Worm (Caenorhabditis elegans) whole organism, L2 larva: ENCODE results near the gene Y32B12C.1.
"Not testable (repeated sequence)": the region's sequence is repeated elsewhere in the genome, so short reads cannot be mapped to it uniquely, and the experiment has no call there.

Experiments
- F13H6.1 ChIP-seq: sonication (generic microtip); optimal IDR thresholded peaks from 2 replicates; lab custom pipeline; 2016; ENCODE audit warnings: missing genetic modification characterization, missing compliant biosample characterization
- alr-1 ChIP-seq: fragments of 150-350 bp; optimal IDR thresholded peaks from 2 replicates; lab custom pipeline; 2014; ENCODE audit warnings: missing biosample characterization, missing genetic modification characterization
- egl-27 ChIP-seq: sonication (generic microtip); optimal IDR thresholded peaks from 3 replicates; lab custom pipeline; 2017; ENCODE audit warnings: missing biosample characterization, missing genetic modification reagents, missing genetic modification characterization
- elt-1 ChIP-seq: fragments of 150-350 bp; optimal IDR thresholded peaks from 2 replicates; lab custom pipeline; 2014; ENCODE audit warnings: missing biosample characterization, missing genetic modification characterization
- elt-3 ChIP-seq: sonication (generic microtip); optimal IDR thresholded peaks from 2 replicates; lab custom pipeline; 2017; ENCODE audit warnings: missing biosample characterization, missing genetic modification characterization
- gmeb-1 ChIP-seq: fragments of 150-350 bp; optimal IDR thresholded peaks from 2 replicates; lab custom pipeline; 2014; ENCODE audit warnings: missing biosample characterization, missing genetic modification characterization
- lin-11 ChIP-seq: fragments of 150-350 bp; sonication (generic microtip); optimal IDR thresholded peaks from 2 replicates; lab custom pipeline; 2014; ENCODE audit warnings: missing biosample characterization, missing genetic modification characterization, inconsistent platforms, mixed read lengths
- lin-13 ChIP-seq: fragments of 150-350 bp; optimal IDR thresholded peaks from 2 replicates; lab custom pipeline; 2014; ENCODE audit warnings: missing biosample characterization, missing genetic modification reagents, missing genetic modification characterization
- mdl-1 ChIP-seq, 2 experiments: fragments of 150-350 bp in 1 of 2; sonication (generic microtip) in 1 of 2; optimal IDR thresholded peaks; 2 replicates each; lab custom pipeline; 2017; ENCODE audit warnings: missing biosample characterization in 2 of 2, missing genetic modification characterization in 2 of 2
- nhr-11 ChIP-seq: fragments of 150-350 bp; optimal IDR thresholded peaks from 2 replicates; lab custom pipeline; 2014; ENCODE audit warnings: missing biosample characterization, missing genetic modification characterization
- nhr-12 ChIP-seq: fragments of 150-350 bp; optimal IDR thresholded peaks from 2 replicates; lab custom pipeline; 2014; ENCODE audit warnings: missing biosample characterization, missing genetic modification characterization
- nhr-21 ChIP-seq: fragments of 150-350 bp; optimal IDR thresholded peaks from 2 replicates; lab custom pipeline; 2014; ENCODE audit warnings: missing biosample characterization, missing genetic modification characterization
- sem-4 ChIP-seq: fragments of 150-350 bp; optimal IDR thresholded peaks from 2 replicates; lab custom pipeline; 2014; ENCODE audit warnings: missing biosample characterization, missing genetic modification reagents, missing genetic modification characterization
- skn-1 ChIP-seq: sonication (generic microtip); optimal IDR thresholded peaks from 2 replicates; lab custom pipeline; 2017; ENCODE audit warnings: missing biosample characterization, missing genetic modification characterization
- sma-3 ChIP-seq: sonication (generic microtip); optimal IDR thresholded peaks from 2 replicates; lab custom pipeline; 2016; ENCODE audit warnings: missing genetic modification reagents, missing genetic modification characterization, missing compliant biosample characterization
- ztf-1 ChIP-seq: fragments of 200-800 bp; sonication (Bioruptor generic); conservative IDR thresholded peaks from 2 replicates; pipeline ENCODE4 v1.3.6; 2022; ENCODE audit warnings: missing genetic modification characterization, missing compliant biosample characterization
- ztf-11 ChIP-seq: sonication (generic microtip); optimal IDR thresholded peaks from 2 replicates; lab custom pipeline; 2017; ENCODE audit warnings: missing biosample characterization, missing genetic modification characterization

Y32B12C.1 gene

DNA sequence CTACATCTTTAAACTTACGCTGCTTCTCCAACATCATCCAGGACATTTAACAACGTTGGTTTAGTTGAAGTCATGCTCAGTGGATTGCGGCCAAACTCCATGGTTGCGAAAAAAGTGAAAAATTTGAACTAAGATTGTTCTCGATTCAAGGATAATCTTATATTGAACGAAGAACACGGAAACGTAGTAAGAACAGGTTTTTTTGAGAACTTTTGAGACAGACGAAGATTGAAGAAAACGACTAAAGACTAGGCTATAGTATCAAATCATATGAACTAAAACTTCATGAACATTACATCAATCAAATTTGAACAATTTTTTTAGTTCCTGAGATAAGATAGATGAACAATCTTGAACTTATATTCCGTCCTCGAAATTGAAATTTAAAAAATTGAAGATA lies 40.7 kb downstream of the Y32B12C.1 start, which contains the start of gene W06G6.10:
W06G6.10 (minus strand) TSS at position 101 of the 400 bp plus-strand sequence.
- TF ChIP-seq nhr-12 (tag; lab: Kevin White, UChicago) (no peak), ztf-1 (GFP tag; lab: Robert Waterston, UW) (no peak), gmeb-1 (no peak), lin-11 (tag; lab: Kevin White, UChicago) (no peak), egl-27 (no peak), elt-3 (tag; lab: Kevin White, UChicago) (no peak), ztf-11 (tag; lab: Kevin White, UChicago) (no peak), nhr-21 (tag; lab: Kevin White, UChicago) (no peak), elt-1 (tag; lab: Kevin White, UChicago) (no peak), mdl-1 (tag; optimal IDR thresholded peaks at IDR 0.05; lab: Kevin White, UChicago) (no peak)

DNA sequence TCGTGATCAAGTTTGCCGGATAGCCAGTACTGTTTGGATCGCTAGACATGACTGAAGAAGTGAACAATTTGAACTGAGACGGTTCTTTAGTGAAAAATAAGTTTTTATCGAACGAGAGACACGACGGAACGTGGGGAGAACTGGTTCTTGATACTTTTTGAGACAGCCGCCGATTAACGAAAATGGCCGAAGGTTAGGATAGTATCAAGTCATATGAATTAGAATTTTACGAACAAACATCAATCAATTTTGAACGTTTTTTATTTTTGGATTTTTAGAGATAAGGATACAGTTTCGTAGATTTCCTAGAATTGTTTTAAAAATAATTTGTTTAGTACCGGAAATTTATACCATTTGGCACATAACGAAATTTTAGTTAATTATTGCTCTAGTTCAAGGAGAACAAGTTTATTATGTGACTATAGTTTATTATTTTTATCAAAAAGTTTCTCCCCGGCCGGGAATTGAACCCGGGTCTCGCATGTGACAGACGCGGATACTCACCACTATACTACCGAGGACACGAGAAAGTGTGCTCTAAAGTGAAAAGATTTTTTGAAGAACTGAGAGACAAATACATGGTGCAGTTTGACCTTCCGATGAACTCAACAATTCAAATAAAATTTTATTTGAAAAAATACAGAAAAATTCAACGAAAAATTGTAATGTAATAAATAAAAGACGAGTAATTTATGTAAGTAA lies 42.1 kb downstream of the Y32B12C.1 start, which contains the start of gene W06G6.20:
W06G6.20 (minus strand) TSS at position 51 of the 702 bp plus-strand sequence.
- TF ChIP-seq F13H6.1: no peak
- no peak for TF ChIP-seq sem-4 (tag; lab: Kevin White, UChicago)
- no peak for TF ChIP-seq lin-11 (tag; lab: Kevin White, UChicago)

DNA sequence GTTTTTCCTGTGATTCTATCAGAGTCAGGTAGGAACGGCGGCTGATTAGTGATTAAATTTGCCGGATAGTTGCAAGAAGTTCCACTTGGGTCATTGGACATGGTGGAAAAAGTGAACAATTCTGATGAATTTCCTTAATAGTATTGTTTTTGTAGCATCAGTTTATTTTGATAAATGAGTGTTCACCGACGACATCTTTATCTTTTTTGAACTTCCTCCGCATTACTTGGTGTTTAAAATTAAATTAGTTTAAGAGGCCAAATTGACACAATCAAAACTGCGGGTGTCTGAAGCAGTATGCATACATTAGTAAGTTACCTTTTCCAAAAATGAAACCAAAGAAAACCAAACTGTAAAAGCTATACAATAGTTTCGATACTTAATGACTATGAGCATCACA lies 42.8 kb downstream of the Y32B12C.1 start, which contains the start of gene W06G6.11:
W06G6.11 (minus strand) TSS at position 101 of the 400 bp plus-strand sequence.
- TF ChIP-seq nhr-11 (tag; lab: Kevin White, UChicago); nhr-21 (tag; lab: Kevin White, UChicago); lin-13 (GFP tag; lab: Kevin White, UChicago): not testable (repeated sequence)

DNA sequence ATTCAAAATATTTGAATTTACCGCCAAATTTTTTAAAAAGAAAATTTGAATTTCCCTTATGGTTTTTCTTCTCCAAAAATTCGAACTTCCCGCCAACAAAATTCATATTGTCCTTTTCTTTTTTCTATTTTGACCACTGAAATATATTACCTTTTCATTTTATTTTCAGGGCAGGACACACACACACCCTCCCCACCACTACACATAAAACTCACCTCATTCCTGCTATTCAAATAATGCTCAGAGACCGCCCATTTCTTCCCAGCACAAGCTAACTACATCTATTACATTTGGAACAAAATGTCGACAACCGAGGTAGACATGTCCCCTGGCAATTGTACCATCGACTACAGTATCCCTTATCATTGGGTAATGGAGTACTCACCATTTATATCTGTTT lies 47.8 kb downstream of the Y32B12C.1 start, which contains the start of gene W06G6.15:
W06G6.15 (plus strand) TSS at position 301 of the 400 bp plus-strand sequence.
- TF ChIP-seq alr-1; sma-3 (GFP tag; lab: Kevin White, UChicago); skn-1 (tag; lab: Kevin White, UChicago): not testable (repeated sequence)
